Worm (Caenorhabditis elegans): ENCODE results near the gene F09F9.1.
A peak's percentile ranks its signal among the peaks of the same experiment; 100 is the strongest.

The F09F9.1 gene

DNA sequence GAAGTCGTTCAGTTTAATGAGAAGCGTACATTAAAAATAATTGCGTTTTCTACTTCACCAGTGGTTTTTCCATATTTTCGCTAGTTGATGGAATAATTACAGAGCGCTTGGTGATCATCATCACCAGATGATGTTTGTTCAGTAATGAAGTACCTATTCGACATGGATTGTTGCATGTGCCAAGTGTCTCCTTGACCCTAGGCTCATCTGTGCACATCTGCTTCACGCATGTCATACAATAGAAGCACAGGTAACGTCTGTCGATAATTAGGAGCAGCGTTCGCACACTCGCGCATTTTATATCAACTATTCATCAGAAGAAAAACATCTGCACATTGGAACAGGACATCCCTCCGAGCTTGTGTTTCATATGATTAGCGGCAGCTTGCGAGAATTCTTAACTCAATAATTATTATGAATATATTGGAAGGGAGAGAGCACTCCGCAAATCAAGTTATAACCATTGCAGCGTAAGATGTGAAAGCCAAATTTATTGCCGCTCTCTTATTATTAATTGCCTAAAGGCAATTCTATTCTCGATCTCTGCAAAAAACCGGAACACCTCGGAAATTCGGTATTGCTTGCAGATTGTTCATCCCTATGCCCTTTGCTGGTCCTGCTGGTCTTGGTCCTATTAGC, 10.2 kb downstream of the F09F9.1 start:
- TF ChIP-seq aly-2 (tag; optimal IDR thresholded peaks at IDR 0.05) (no peak), snpc-4 (tag; optimal IDR thresholded peaks at IDR 0.05) (no peak), unc-98 (GFP tag; IDR thresholded peaks at IDR 0.05) (no peak), tlp-1 (tag; optimal IDR thresholded peaks at IDR 0.05) (no peak), hlh-4 (tag; optimal IDR thresholded peaks at IDR 0.05) (no peak), nhr-90 (tag; optimal IDR thresholded peaks at IDR 0.05; ENCODE audit: poor library complexity) (no peak), fkh-8 (tag; optimal IDR thresholded peaks at IDR 0.05) (no peak), nhr-85 (tag) (peak; percentile 21)

DNA sequence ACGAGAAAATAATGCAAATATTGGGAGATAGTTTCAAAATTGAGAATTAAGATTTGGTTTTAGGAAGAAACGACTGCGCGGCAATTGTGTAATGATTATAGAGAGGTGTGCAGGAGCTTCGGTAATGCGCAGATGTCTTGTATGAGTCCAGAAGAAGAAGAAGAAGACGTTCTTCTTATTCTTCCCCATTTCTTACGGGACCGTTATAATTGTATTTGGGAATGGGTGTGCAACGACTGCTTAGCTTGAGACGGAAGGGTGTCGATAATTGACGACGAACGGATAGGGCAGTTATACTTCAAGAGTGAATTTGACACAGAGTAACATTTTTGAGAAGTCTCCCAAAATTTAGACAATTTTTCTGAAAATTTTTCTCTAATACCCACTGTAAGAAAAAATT, 13.6 kb downstream of the F09F9.1 start:
- TF ChIP-seq nhr-11 (tag; optimal IDR thresholded peaks at IDR 0.05) = no peak
- no peak for TF ChIP-seq nhr-20 (tag; optimal IDR thresholded peaks at IDR 0.05)
- TF ChIP-seq ceh-8 (GFP tag; optimal IDR thresholded peaks at IDR 0.05) = no peak
- no peak for TF ChIP-seq mef-2 (tag; optimal IDR thresholded peaks at IDR 0.05)
- TF ChIP-seq ceh-88 (GFP tag; IDR thresholded peaks at IDR 0.05) = no peak
- TF ChIP-seq pag-3 (tag; optimal IDR thresholded peaks at IDR 0.05; ENCODE audit: borderline replicate concordance, insufficient read depth) = no peak
- no peak for TF ChIP-seq swsn-7 (tag; optimal IDR thresholded peaks at IDR 0.05)
- no peak for TF ChIP-seq ces-1 (GFP tag; optimal IDR thresholded peaks at IDR 0.05)
- TF ChIP-seq egl-27 (tag; optimal IDR thresholded peaks at IDR 0.05) = no peak
- TF ChIP-seq ets-5 (GFP tag; IDR thresholded peaks at IDR 0.05) = no peak
- no peak for TF ChIP-seq snu-23 (GFP tag; optimal IDR thresholded peaks at IDR 0.05)
- no peak for TF ChIP-seq efl-1 (optimal IDR thresholded peaks at IDR 0.05)
- TF ChIP-seq efl-1 (GFP tag; optimal IDR thresholded peaks at IDR 0.05 in 1 of 2) = no peak
- no peak for TF ChIP-seq rnt-1 (tag; optimal IDR thresholded peaks at IDR 0.05)
- no peak for TF ChIP-seq nhr-12 (tag; optimal IDR thresholded peaks at IDR 0.05)

DNA sequence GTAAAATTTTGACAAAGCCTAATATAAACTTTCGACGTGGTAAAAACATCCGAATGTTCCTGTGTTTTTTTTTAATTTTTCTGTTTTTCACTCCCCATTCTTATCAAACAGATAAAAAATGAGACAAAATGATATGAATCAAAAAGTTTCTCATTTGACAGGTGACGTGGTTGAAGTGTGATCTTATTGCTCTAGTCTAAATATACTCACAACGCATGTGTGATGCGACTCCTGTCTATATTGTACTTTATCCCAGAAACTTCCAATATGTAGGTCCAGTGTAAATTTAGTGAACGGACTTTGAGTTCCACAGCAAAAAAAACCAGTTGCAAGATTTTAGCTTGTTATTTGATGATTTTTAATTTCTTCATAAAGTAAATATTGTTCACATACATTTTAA, 16.2 kb downstream of the F09F9.1 start:
- TF ChIP-seq hlh-17 (GFP tag; optimal IDR thresholded peaks at IDR 0.05; ENCODE audit: borderline replicate concordance) (no peak), mef-2 (tag; optimal IDR thresholded peaks at IDR 0.05) (no peak), lin-39 (tag; optimal IDR thresholded peaks at IDR 0.05) (peak; percentile 49), ama-1 (optimal IDR thresholded peaks at IDR 0.05) (no peak), egl-13 (tag; optimal IDR thresholded peaks at IDR 0.05) (no peak), tbx-2 (tag; optimal IDR thresholded peaks at IDR 0.05) (peak; percentile 17), unc-30 (tag; optimal IDR thresholded peaks at IDR 0.05) (no peak), nhr-85 (tag) (no peak), lin-35 (GFP tag; optimal IDR thresholded peaks at IDR 0.05) (no peak), nhr-20 (tag; optimal IDR thresholded peaks at IDR 0.05) (peak; percentile 61), lsy-2 (tag; optimal IDR thresholded peaks at IDR 0.05) (peak in 1 of 2 experiments; percentile 25), aha-1 (tag; optimal IDR thresholded peaks at IDR 0.05) (no peak), dsc-1 (tag; optimal IDR thresholded peaks at IDR 0.05) (no peak), mep-1 (tag; optimal IDR thresholded peaks at IDR 0.05) (no peak), nhr-90 (tag; optimal IDR thresholded peaks at IDR 0.05; ENCODE audit: poor library complexity) (no peak), C16A3.4 (tag; optimal IDR thresholded peaks at IDR 0.05) (no peak), ceh-90 (tag; optimal IDR thresholded peaks at IDR 0.05) (no peak), rnt-1 (tag; optimal IDR thresholded peaks at IDR 0.05) (peak; percentile 63), xbp-1 (tag; optimal IDR thresholded peaks at IDR 0.05) (no peak), unc-130 (tag; optimal IDR thresholded peaks at IDR 0.05) (no peak), fkh-4 (tag; optimal IDR thresholded peaks at IDR 0.05; ENCODE audit: borderline replicate concordance) (no peak), nhr-71 (tag; optimal IDR thresholded peaks at IDR 0.05) (peak; percentile 83), snu-23 (GFP tag; optimal IDR thresholded peaks at IDR 0.05) (peak; percentile 50), aly-2 (tag; optimal IDR thresholded peaks at IDR 0.05) (no peak), lin-14 (GFP tag; optimal IDR thresholded peaks at IDR 0.05) (peak; percentile 56), nhr-12 (tag; optimal IDR thresholded peaks at IDR 0.05) (no peak), nhr-19 (GFP tag; conservative IDR thresholded peaks at IDR 0.05) (peak; percentile 72), grh-1 (GFP tag; IDR thresholded peaks at IDR 0.05) (no peak), hpl-2 (GFP tag; optimal IDR thresholded peaks at IDR 0.05) (no peak)

Data from whole organism, L1 larva.